Worm (Caenorhabditis elegans) whole organism, early embryonic: ENCODE results near the gene ubh-1.

Source experiments
- B0310.2 ChIP-seq: sonication (generic microtip); optimal IDR thresholded peaks from 2 replicates; lab custom pipeline; 2016; ENCODE audit warnings: mild to moderate bottlenecking, missing genetic modification characterization, missing compliant biosample characterization
- F13C5.2 ChIP-seq: sonication (generic microtip); optimal IDR thresholded peaks from 2 replicates; lab custom pipeline; 2017; ENCODE audit warnings: mild to moderate bottlenecking, missing genetic modification characterization, inconsistent platforms, missing compliant biosample characterization
- aly-1 ChIP-seq: sonication (generic microtip); optimal IDR thresholded peaks from 2 replicates; lab custom pipeline; 2016; ENCODE audit warnings: missing genetic modification characterization, missing compliant biosample characterization
- ama-1 ChIP-seq: fragments of 150-350 bp; optimal IDR thresholded peaks from 2 replicates; lab custom pipeline; 2014
- ceh-13 ChIP-seq: fragments of 200-800 bp; sonication (Bioruptor generic); optimal IDR thresholded peaks from 2 replicates; lab custom pipeline; 2018; ENCODE audit warnings: mild to moderate bottlenecking, missing genetic modification characterization, missing compliant biosample characterization
- ceh-36 ChIP-seq: sonication (generic microtip); optimal IDR thresholded peaks from 2 replicates; lab custom pipeline; 2016; ENCODE audit warnings: missing genetic modification characterization, inconsistent platforms, missing compliant biosample characterization
- ets-7 ChIP-seq: sonication (generic microtip); optimal IDR thresholded peaks from 2 replicates; lab custom pipeline; 2016; ENCODE audit warnings: missing genotype, missing genetic modification characterization, missing compliant biosample characterization
- flt-1 ChIP-seq: fragments of 200-800 bp; sonication (Bioruptor generic); IDR thresholded peaks from 2 replicates; pipeline ENCODE4 v1.3.6; 2022; ENCODE audit warnings: missing genetic modification characterization, missing compliant biosample characterization
- hmbx-1 ChIP-seq: sonication (generic microtip); optimal IDR thresholded peaks from 2 replicates; lab custom pipeline; 2016; ENCODE audit warnings: mild to moderate bottlenecking, missing genetic modification characterization, missing compliant biosample characterization
- hmg-4 ChIP-seq: fragments of 200-800 bp; sonication (Bioruptor generic); optimal IDR thresholded peaks from 2 replicates; lab custom pipeline; 2018; ENCODE audit warnings: mild to moderate bottlenecking, missing genetic modification characterization, missing compliant biosample characterization
- hnd-1 ChIP-seq: sonication (generic microtip); optimal IDR thresholded peaks from 2 replicates; lab custom pipeline; 2016; ENCODE audit warnings: missing genetic modification characterization, missing compliant biosample characterization
- pes-1 ChIP-seq: fragments of 200-800 bp; sonication (Bioruptor generic); IDR thresholded peaks from 2 replicates; pipeline ENCODE4 v1.3.6; 2022; ENCODE audit warnings: missing genetic modification reagents, missing genetic modification characterization, missing compliant biosample characterization
- scrt-1 ChIP-seq: fragments of 200-800 bp; sonication (Bioruptor generic); IDR thresholded peaks from 2 replicates; pipeline ENCODE4 v1.3.6; 2022; ENCODE audit warnings: missing genetic modification characterization, missing compliant biosample characterization
- sea-1 ChIP-seq: fragments of 200-800 bp; sonication (Bioruptor generic); conservative IDR thresholded peaks from 2 replicates; pipeline ENCODE4 v1.3.6; 2022; ENCODE audit warnings: missing genetic modification characterization, missing compliant biosample characterization
- tbx-11 ChIP-seq: fragments of 200-800 bp; sonication (Bioruptor generic); IDR thresholded peaks from 2 replicates; pipeline ENCODE4 v1.3.6; 2022; ENCODE audit warnings: missing genetic modification characterization, missing compliant biosample characterization
- tbx-37 ChIP-seq: fragments of 200-800 bp; sonication (Bioruptor generic); conservative IDR thresholded peaks from 2 replicates; pipeline ENCODE4 v1.3.6; 2022; ENCODE audit warnings: missing genetic modification reagents, missing genetic modification characterization, missing compliant biosample characterization
- tra-4 ChIP-seq: sonication (generic microtip); optimal IDR thresholded peaks from 2 replicates; lab custom pipeline; 2017; ENCODE audit warnings: missing genetic modification characterization, missing compliant biosample characterization

Gene ubh-1

ce11 chrV:6464765-6465164, 46.4 kb downstream of the ubh-1 start, which contains the start of gene unc-83:
Gene unc-83, plus strand, starts transcription at chrV:6465065.
- no peak for TF ChIP-seq ceh-13 (GFP tag; lab: Kevin White, UChicago)
- TF ChIP-seq hmbx-1 (tag; lab: Kevin White, UChicago), result no peak
- TF ChIP-seq flt-1, result no peak
- TF ChIP-seq aly-1 (tag; lab: Kevin White, UChicago), result no peak
- TF ChIP-seq scrt-1 (GFP tag; lab: Robert Waterston, UW), result no peak
- TF ChIP-seq tbx-11, result no peak

ce11 chrV:6464238-6464637, 47.0 kb downstream of the ubh-1 start:
- TF ChIP-seq hnd-1 (tag; lab: Kevin White, UChicago) (no peak), hmbx-1 (tag; lab: Kevin White, UChicago) (no peak), B0310.2 (tag; lab: Kevin White, UChicago) (no peak), ceh-36 (tag; lab: Kevin White, UChicago) (no peak), ets-7 (tag; lab: Kevin White, UChicago) (no peak), tra-4 (tag; lab: Kevin White, UChicago) (no peak), ceh-13 (GFP tag; lab: Kevin White, UChicago) (no peak), tbx-11 (no peak), tbx-37 (GFP tag; lab: Robert Waterston, UW) (no peak), flt-1 (no peak), pes-1 (GFP tag; lab: Robert Waterston, UW) (no peak), sea-1 (GFP tag; lab: Robert Waterston, UW) (no peak), aly-1 (tag; lab: Kevin White, UChicago) (no peak), ama-1 (lab: Kevin White, UChicago) (no peak), hmg-4 (GFP tag; lab: Kevin White, UChicago) (no peak), F13C5.2 (no peak), scrt-1 (GFP tag; lab: Robert Waterston, UW) (no peak)

- TF ChIP-seq ama-1 (lab: Kevin White, UChicago), result no peak
- TF ChIP-seq pes-1 (GFP tag; lab: Robert Waterston, UW), result no peak
- no peak for TF ChIP-seq ets-7 (tag; lab: Kevin White, UChicago)
- TF ChIP-seq tra-4 (tag; lab: Kevin White, UChicago), result no peak
- no peak for TF ChIP-seq flt-1
- no peak for TF ChIP-seq tbx-11
- no peak for TF ChIP-seq aly-1 (tag; lab: Kevin White, UChicago)
- TF ChIP-seq ceh-13 (GFP tag; lab: Kevin White, UChicago), result no peak
Observed at ce11 chrV:6462606-6463005, 48.6 kb downstream of the ubh-1 start.

- TF ChIP-seq aly-1 (tag; lab: Kevin White, UChicago), result no peak
- no peak for TF ChIP-seq ceh-36 (tag; lab: Kevin White, UChicago)
- no peak for TF ChIP-seq ets-7 (tag; lab: Kevin White, UChicago)
- TF ChIP-seq hnd-1 (tag; lab: Kevin White, UChicago), result no peak
Observed at ce11 chrV:6461250-6461649, 50.0 kb downstream of the ubh-1 start.
